Fruit fly (Drosophila melanogaster): Measurements from ENCODE around the gene CG18731.

CG18731 gene

DNA sequence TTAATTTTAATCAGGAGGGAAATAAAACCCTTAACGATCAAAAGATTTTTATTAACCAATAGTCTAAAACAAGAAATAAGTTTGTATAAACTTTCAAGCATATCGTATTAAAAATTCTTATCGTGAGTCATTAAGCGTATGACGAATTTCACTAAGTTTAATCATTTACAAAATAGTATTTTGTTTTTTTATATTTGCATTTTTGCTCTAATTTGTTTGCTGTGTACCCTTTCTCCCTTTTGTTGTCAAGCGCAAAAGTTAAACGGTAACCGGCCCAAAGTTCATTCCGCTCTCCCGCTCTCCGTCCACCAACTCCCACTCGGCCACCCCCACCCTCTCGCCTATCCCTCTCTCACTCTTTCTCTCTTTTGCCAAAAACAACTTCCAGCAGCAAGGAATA, 39.0 kb downstream of the CG18731 start (continued):
- TF ChIP-seq HLH3B (GFP tag; IDR thresholded peaks at IDR 0.05), result 0 out of 2 replicates have a peak, but pooled peaks have one; percentile 28
- no peak for TF ChIP-seq dm (GFP tag; optimal IDR thresholded peaks at IDR 0.05)
- no peak for TF ChIP-seq CG10565 (GFP tag; optimal IDR thresholded peaks at IDR 0.05)
- TF ChIP-seq Nf-YA (GFP tag; IDR thresholded peaks at IDR 0.05), result no peak
- TF ChIP-seq gce (GFP tag; IDR thresholded peaks at IDR 0.05), result no peak
- TF ChIP-seq Opbp (GFP tag; IDR thresholded peaks at IDR 0.05; ENCODE audit: partially characterized antibody), result no peak
- TF ChIP-seq shn (GFP tag; optimal IDR thresholded peaks at IDR 0.05), result no peak
- no peak for TF ChIP-seq eyg (GFP tag; optimal IDR thresholded peaks at IDR 0.05)
- no peak for TF ChIP-seq CG6175 (GFP tag; IDR thresholded peaks at IDR 0.05)
- no peak for TF ChIP-seq CG7271 (tag; optimal IDR thresholded peaks at IDR 0.05)
- 0 out of 2 replicates have a peak, but pooled peaks have one; percentile 21 for TF ChIP-seq crol (GFP tag; IDR thresholded peaks at IDR 0.05)
- no peak for TF ChIP-seq CG8765 (GFP tag; IDR thresholded peaks at IDR 0.05)
- TF ChIP-seq jumu (GFP tag; optimal IDR thresholded peaks at IDR 0.05), result no peak
- TF ChIP-seq nerfin-1 (tag; optimal IDR thresholded peaks at IDR 0.05), result no peak
- TF ChIP-seq CG12104 (GFP tag; optimal IDR thresholded peaks at IDR 0.05), result no peak

DNA sequence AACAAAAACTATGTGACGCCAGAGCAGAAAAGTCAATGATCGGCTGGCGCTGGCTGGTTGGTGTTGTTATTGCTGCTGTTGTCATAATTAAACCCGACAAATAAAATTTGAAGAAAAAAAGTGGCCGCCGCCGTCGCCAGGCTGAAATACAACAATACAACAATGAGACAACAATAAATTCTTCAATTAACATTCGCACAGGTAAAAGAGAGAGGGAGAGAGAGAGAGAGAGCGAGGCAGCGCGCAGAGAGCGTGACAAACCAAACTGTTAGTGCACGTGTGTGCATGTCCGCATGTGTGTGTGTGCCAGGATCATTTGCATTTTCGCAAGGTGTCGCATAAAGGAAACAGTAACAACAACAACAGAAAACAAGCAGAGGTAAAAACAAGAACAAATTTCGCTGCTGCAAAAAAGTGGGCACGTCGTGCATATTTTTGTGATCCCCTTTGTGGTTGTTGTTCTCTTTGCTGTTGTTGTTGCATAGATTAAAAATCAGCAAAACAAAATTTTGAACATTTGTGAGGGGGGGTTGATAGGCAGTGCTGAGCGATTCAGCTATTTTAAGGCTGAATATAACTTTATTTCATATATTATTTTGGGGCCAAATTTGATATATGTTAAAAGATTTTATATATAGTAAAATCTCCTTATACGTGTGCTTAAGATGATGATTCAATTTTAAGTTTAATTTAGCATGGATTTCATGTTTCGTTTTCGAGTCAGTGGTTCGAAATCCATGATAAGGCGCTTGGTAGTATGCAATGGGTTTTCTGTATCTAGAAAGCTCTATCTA, 39.6 kb downstream of the CG18731 start:
- TF ChIP-seq D (optimal IDR thresholded peaks at IDR 0.05) (peak; percentile 59), D (GFP tag; optimal IDR thresholded peaks at IDR 0.05) (no peak), row (GFP tag; IDR thresholded peaks at IDR 0.05) (peak; percentile 34; the same call in 1 of the 3 replicates), zen (tag; optimal IDR thresholded peaks at IDR 0.05) (peak; percentile 89), cg (GFP tag; optimal IDR thresholded peaks at IDR 0.05) (peak; percentile 23), chinmo (GFP tag; IDR thresholded peaks at IDR 0.05; ENCODE audit: partially characterized antibody) (0 out of 4 replicates have a peak, but pooled peaks have one; percentile 74), Trl (optimal IDR thresholded peaks at IDR 0.05) (peak; percentile 66 to 84), Trl (GFP tag; optimal IDR thresholded peaks at IDR 0.05) (no peak), Sry-β (GFP tag; optimal IDR thresholded peaks at IDR 0.05) (peak; percentile 62), CG4360 (GFP tag; IDR thresholded peaks at IDR 0.05) (peak; percentile 79), CG9727 (GFP tag; optimal IDR thresholded peaks at IDR 0.05) (no peak), CG15479 (GFP tag; optimal IDR thresholded peaks at IDR 0.05) (peak; percentile 80), tll (GFP tag; optimal IDR thresholded peaks at IDR 0.05) (peak in 1 of 2 experiments; percentile 68), CG1529 (GFP tag; optimal IDR thresholded peaks at IDR 0.05) (no peak), cad (GFP tag; optimal IDR thresholded peaks at IDR 0.05) (peak; percentile 52), crp (GFP tag; optimal IDR thresholded peaks at IDR 0.05) (no peak)

DNA sequence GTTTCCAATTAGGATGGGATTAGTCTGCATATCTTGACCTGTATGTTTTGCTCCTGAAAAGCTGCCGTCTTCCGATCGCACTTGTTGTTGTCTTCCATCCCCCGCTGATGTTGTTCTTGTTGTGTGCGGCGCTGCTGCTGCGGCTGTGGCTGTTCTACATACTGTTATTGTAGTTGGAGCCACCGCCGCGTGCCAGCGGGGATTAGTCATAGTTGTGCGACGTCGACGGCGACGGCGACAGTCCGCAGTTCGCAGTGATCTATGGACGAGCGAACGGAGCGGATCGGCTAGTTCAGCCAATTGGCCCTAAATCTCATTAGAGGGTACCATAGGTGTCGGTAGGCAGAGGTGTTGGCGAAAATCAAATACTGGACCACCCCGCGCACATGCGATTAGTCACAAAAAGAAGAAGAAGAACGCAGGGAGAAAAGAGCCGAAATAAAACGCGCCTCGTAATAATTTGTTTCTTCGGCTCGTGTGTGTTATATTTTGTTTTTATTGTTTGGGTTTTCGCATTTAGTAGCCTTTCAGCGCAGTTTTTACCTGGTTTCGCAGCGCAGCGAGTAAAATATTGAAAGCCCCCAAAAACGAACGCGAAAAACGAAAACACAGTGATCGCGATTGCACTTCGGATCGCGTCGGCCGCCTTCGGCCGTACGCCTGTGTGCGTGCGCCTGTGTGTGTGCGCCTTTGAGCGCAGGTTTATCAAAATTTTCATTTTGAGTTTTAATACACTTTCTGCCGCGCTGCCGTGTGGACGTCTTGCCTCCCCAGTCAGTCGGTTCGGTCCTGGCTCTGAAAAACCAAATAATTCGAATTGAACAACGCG, 40.7 kb downstream of the CG18731 start, which contains the start of gene kay:
kay (plus strand) TSS at position 729 of the 829 bp plus-strand sequence.
- TF ChIP-seq CG42726 (GFP tag; IDR thresholded peaks at IDR 0.05; ENCODE audit: partially characterized antibody), result 0 out of 2 replicates have a peak, but pooled peaks have one; percentile 19
- TF ChIP-seq cad (GFP tag; optimal IDR thresholded peaks at IDR 0.05), result peak; percentile 18
- 0 out of 2 replicates have a peak, but pooled peaks have one; percentile 7 for TF ChIP-seq CG13287 (GFP tag; IDR thresholded peaks at IDR 0.05; ENCODE audit: partially characterized antibody)
- 0 out of 2 replicates have a peak, but pooled peaks have one; percentile 24 for TF ChIP-seq Oaz (GFP tag; IDR thresholded peaks at IDR 0.05)
- peak; percentile 59 for TF ChIP-seq CG17385 (GFP tag; optimal IDR thresholded peaks at IDR 0.05)
- TF ChIP-seq pho (GFP tag; optimal IDR thresholded peaks at IDR 0.05), result no peak
- 0 out of 2 replicates have a peak, but pooled peaks have one; percentile 18 for TF ChIP-seq CG32532 (GFP tag; IDR thresholded peaks at IDR 0.05)
- TF ChIP-seq bcd (GFP tag; optimal IDR thresholded peaks at IDR 0.05), result no peak
- TF ChIP-seq zen (tag; optimal IDR thresholded peaks at IDR 0.05), result peak; percentile 25
- 0 out of 2 replicates have a peak, but pooled peaks have one; percentile 10 for TF ChIP-seq amos (GFP tag; IDR thresholded peaks at IDR 0.05; ENCODE audit: partially characterized antibody)
- no peak for TF ChIP-seq CG8290 (GFP tag; optimal IDR thresholded peaks at IDR 0.05)
- TF ChIP-seq CG8290 (tag; optimal IDR thresholded peaks at IDR 0.05), result no peak
- peak; percentile 26; the same call in 1 of the 3 replicates for TF ChIP-seq row (GFP tag; IDR thresholded peaks at IDR 0.05)
- TF ChIP-seq Adf1 (GFP tag; IDR thresholded peaks at IDR 0.05), result peak; percentile 70
- TF ChIP-seq CG4360 (GFP tag; IDR thresholded peaks at IDR 0.05), result peak; percentile 17; the same call in 1 of the 2 replicates
- TF ChIP-seq pan (optimal IDR thresholded peaks at IDR 0.05), result no peak
- peak in 1 of 2 experiments; percentile 36 for TF ChIP-seq pan (GFP tag; optimal IDR thresholded peaks at IDR 0.05 in 1 of 2, IDR thresholded peaks at IDR 0.05 in 1 of 2)
- TF ChIP-seq CHES-1-like (GFP tag; optimal IDR thresholded peaks at IDR 0.05), result no peak

Measured in whole organism, embryonic.